Worm (Caenorhabditis elegans) whole organism, late embryonic: ENCODE data around the gene R01H2.7.
A peak's percentile ranks its signal among the peaks of the same experiment; 100 is the strongest.

Source experiments
- C08G9.2 ChIP-seq: sonication (generic microtip); optimal IDR thresholded peaks from 2 replicates; lab custom pipeline; 2016; ENCODE audit warnings: mild to moderate bottlenecking, missing genetic modification characterization, moderate library complexity, missing compliant biosample characterization
- C38D4.7 ChIP-seq: fragments of 200-800 bp; sonication (Bioruptor generic); optimal IDR thresholded peaks from 2 replicates; lab custom pipeline; 2018; ENCODE audit warnings: mild to moderate bottlenecking, missing genetic modification characterization, moderate library complexity, missing compliant biosample characterization
- F13H6.1 ChIP-seq: sonication (generic microtip); optimal IDR thresholded peaks from 2 replicates; lab custom pipeline; 2016; ENCODE audit warnings: missing genetic modification characterization, missing compliant biosample characterization
- K02D7.2 ChIP-seq: sonication (generic microtip); optimal IDR thresholded peaks from 2 replicates; lab custom pipeline; 2017; ENCODE audit warnings: mild to moderate bottlenecking, missing genetic modification characterization, missing compliant biosample characterization
- K09A11.1 ChIP-seq: sonication (generic microtip); optimal IDR thresholded peaks from 2 replicates; lab custom pipeline; 2017; ENCODE audit warnings: antibody characterized with exemption, mild to moderate bottlenecking, missing genetic modification characterization, missing compliant biosample characterization; ENCODE audit not compliant: insufficient read depth
- T23F11.4 ChIP-seq: fragments of 200-800 bp; sonication (Bioruptor generic); optimal IDR thresholded peaks from 2 replicates; lab custom pipeline; 2018; ENCODE audit warnings: mild to moderate bottlenecking, missing genetic modification characterization, missing compliant biosample characterization
- Y22D7AL.16 ChIP-seq: sonication (generic microtip); optimal IDR thresholded peaks from 2 replicates; lab custom pipeline; 2016; ENCODE audit warnings: missing genetic modification characterization, missing compliant biosample characterization
- ahr-1 ChIP-seq: sonication (generic microtip); optimal IDR thresholded peaks from 2 replicates; lab custom pipeline; 2016; ENCODE audit warnings: missing genetic modification characterization, missing compliant biosample characterization
- ama-1 ChIP-seq: fragments of 150-350 bp; optimal IDR thresholded peaks from 2 replicates; lab custom pipeline; 2014
- ceh-18 ChIP-seq: sonication (generic microtip); optimal IDR thresholded peaks from 2 replicates; lab custom pipeline; 2016; ENCODE audit warnings: missing genetic modification characterization, missing compliant biosample characterization
- ceh-22 ChIP-seq: sonication (generic microtip); optimal IDR thresholded peaks from 2 replicates; lab custom pipeline; 2017; ENCODE audit warnings: missing biosample characterization, missing genetic modification characterization
- ceh-30 ChIP-seq: fragments of 150-350 bp; optimal IDR thresholded peaks from 2 replicates; lab custom pipeline; 2014; ENCODE audit warnings: missing biosample characterization, missing genetic modification characterization
- ceh-34 ChIP-seq: sonication (generic microtip); optimal IDR thresholded peaks from 2 replicates; lab custom pipeline; 2016; ENCODE audit warnings: mild to moderate bottlenecking, missing genetic modification characterization, missing compliant biosample characterization
- ceh-48 ChIP-seq: sonication (generic microtip); optimal IDR thresholded peaks from 2 replicates; lab custom pipeline; 2016; ENCODE audit warnings: missing genetic modification characterization, inconsistent platforms, missing compliant biosample characterization
- ceh-9 ChIP-seq: sonication (generic microtip); optimal IDR thresholded peaks from 2 replicates; lab custom pipeline; 2016; ENCODE audit warnings: mild to moderate bottlenecking, missing genetic modification characterization, inconsistent platforms, missing compliant biosample characterization
- che-1 ChIP-seq: sonication (generic microtip); optimal IDR thresholded peaks from 2 replicates; lab custom pipeline; 2016; ENCODE audit warnings: mild to moderate bottlenecking, missing genetic modification characterization, missing compliant biosample characterization
- dve-1 ChIP-seq: sonication (generic microtip); optimal IDR thresholded peaks from 2 replicates; lab custom pipeline; 2017; ENCODE audit warnings: antibody characterized with exemption, mild to moderate bottlenecking, missing genetic modification characterization, missing compliant biosample characterization
- eyg-1 ChIP-seq: sonication (generic microtip); optimal IDR thresholded peaks from 2 replicates; lab custom pipeline; 2016; ENCODE audit warnings: missing genotype, missing genetic modification characterization, missing compliant biosample characterization
- fax-1 ChIP-seq: sonication (generic microtip); optimal IDR thresholded peaks from 2 replicates; lab custom pipeline; 2016; ENCODE audit warnings: missing genotype, missing genetic modification characterization, missing compliant biosample characterization
- fkh-6 ChIP-seq: sonication (generic microtip); optimal IDR thresholded peaks from 2 replicates; lab custom pipeline; 2016; ENCODE audit warnings: missing genetic modification characterization, missing compliant biosample characterization
- gmeb-2 ChIP-seq: sonication (generic microtip); optimal IDR thresholded peaks from 2 replicates; lab custom pipeline; 2016; ENCODE audit warnings: missing genetic modification characterization, inconsistent platforms, missing compliant biosample characterization
- hlh-13 ChIP-seq: fragments of 200-800 bp; sonication (Bioruptor generic); optimal IDR thresholded peaks from 2 replicates; lab custom pipeline; 2018; ENCODE audit warnings: mild to moderate bottlenecking, missing genetic modification characterization, missing compliant biosample characterization
- hlh-15 ChIP-seq: sonication (generic microtip); optimal IDR thresholded peaks from 2 replicates; lab custom pipeline; 2016; ENCODE audit warnings: missing genetic modification characterization, missing compliant biosample characterization
- hlh-8 ChIP-seq: sonication (generic microtip); optimal IDR thresholded peaks from 2 replicates; lab custom pipeline; 2016; ENCODE audit warnings: missing genotype, missing genetic modification characterization, missing compliant biosample characterization
- nfya-1 ChIP-seq: sonication (generic microtip); optimal IDR thresholded peaks from 2 replicates; lab custom pipeline; 2017; ENCODE audit warnings: missing genetic modification characterization, mild to moderate bottlenecking, missing compliant biosample characterization, antibody characterized with exemption, moderate library complexity
- nhr-232 ChIP-seq: sonication (generic microtip); optimal IDR thresholded peaks from 2 replicates; lab custom pipeline; 2016; ENCODE audit warnings: missing genetic modification characterization, missing compliant biosample characterization
- odd-2 ChIP-seq: sonication (generic microtip); optimal IDR thresholded peaks from 2 replicates; lab custom pipeline; 2017; ENCODE audit warnings: antibody characterized with exemption, mild to moderate bottlenecking, missing genetic modification characterization, missing compliant biosample characterization
- pag-3 ChIP-seq: sonication (generic microtip); optimal IDR thresholded peaks from 2 replicates; lab custom pipeline; 2016; ENCODE audit warnings: missing compliant biosample characterization, missing genetic modification characterization, borderline replicate concordance
- pax-1 ChIP-seq: fragments of 150-350 bp; optimal IDR thresholded peaks from 2 replicates; lab custom pipeline; 2014; ENCODE audit warnings: missing biosample characterization, missing genetic modification characterization
- pha-2 ChIP-seq: sonication (generic microtip); optimal IDR thresholded peaks from 2 replicates; lab custom pipeline; 2017; ENCODE audit warnings: mild to moderate bottlenecking, missing genetic modification characterization, missing compliant biosample characterization
- ref-2 ChIP-seq: sonication (generic microtip); optimal IDR thresholded peaks from 2 replicates; lab custom pipeline; 2016; ENCODE audit warnings: missing genetic modification characterization, missing compliant biosample characterization
- rnt-1 ChIP-seq: sonication (generic microtip); optimal IDR thresholded peaks from 2 replicates; lab custom pipeline; 2016; ENCODE audit warnings: missing genetic modification characterization, missing compliant biosample characterization
- sdc-2 ChIP-seq: sonication (generic microtip); optimal IDR thresholded peaks from 2 replicates; lab custom pipeline; 2016; ENCODE audit warnings: missing genotype, missing genetic modification characterization, missing compliant biosample characterization
- sox-4 ChIP-seq: sonication (generic microtip); optimal IDR thresholded peaks from 2 replicates; lab custom pipeline; 2017; ENCODE audit warnings: mild to moderate bottlenecking, missing genetic modification characterization, inconsistent platforms, missing compliant biosample characterization
- syd-9 ChIP-seq: sonication (generic microtip); optimal IDR thresholded peaks from 2 replicates; lab custom pipeline; 2016; ENCODE audit warnings: mild to moderate bottlenecking, missing genetic modification characterization, moderate library complexity, missing compliant biosample characterization
- unc-3 ChIP-seq, 2 experiments: fragments of 200-800 bp in 1 of 2; sonication (Bioruptor generic) in 1 of 2; sonication (generic microtip) in 1 of 2; conservative IDR thresholded peaks in 1 of 2; optimal IDR thresholded peaks in 1 of 2; 2 replicates each; pipeline versions ENCODE4 v1.3.6 to Lab custom; 2016 to 2022; ENCODE audit warnings: missing compliant biosample characterization in 2 of 2, missing genetic modification characterization in 2 of 2, missing genetic modification reagents in 1 of 2
- unc-42 ChIP-seq: sonication (generic microtip); optimal IDR thresholded peaks from 2 replicates; lab custom pipeline; 2016; ENCODE audit warnings: missing genotype, missing genetic modification characterization, missing compliant biosample characterization
- unc-55 ChIP-seq: sonication (generic microtip); optimal IDR thresholded peaks from 2 replicates; lab custom pipeline; 2017; ENCODE audit warnings: missing biosample characterization, missing genetic modification reagents, missing genetic modification characterization
- ztf-16 ChIP-seq: sonication (generic microtip); optimal IDR thresholded peaks from 2 replicates; lab custom pipeline; 2017; ENCODE audit warnings: missing genetic modification characterization, missing compliant biosample characterization

The R01H2.7 gene

DNA sequence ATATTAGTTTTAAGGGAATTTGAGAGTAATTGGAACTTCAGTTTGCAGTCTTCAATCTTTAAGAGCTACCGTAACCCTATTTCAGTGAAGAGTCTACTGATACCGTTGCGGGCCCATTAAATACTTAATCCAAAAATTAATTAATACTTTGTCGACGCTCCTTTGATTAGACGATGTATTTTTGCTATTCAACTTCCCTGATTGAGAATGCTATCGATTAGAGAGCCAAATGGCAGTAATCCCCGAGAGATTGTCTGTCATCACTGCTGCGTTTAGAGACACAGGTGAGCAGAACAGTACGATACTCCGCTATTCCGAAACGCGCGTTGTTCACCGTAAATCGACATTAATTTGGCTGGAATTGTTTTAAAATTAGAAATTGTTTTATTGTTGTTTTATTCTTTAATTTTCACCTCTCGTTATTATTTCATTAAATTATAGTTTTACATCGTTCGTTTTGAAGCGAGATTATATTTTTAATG is 24.3 kb downstream of the R01H2.7 start, which contains the start of gene rfl-1:
rfl-1 (plus strand) TSS at position 51 of the 482 bp plus-strand sequence.
- TF ChIP-seq nfya-1 (tag; lab: Kevin White, UChicago), result peak; percentile 37
- no peak for TF ChIP-seq eyg-1 (tag; lab: Kevin White, UChicago)
- no peak for TF ChIP-seq ceh-22 (tag; lab: Kevin White, UChicago)
- no peak for TF ChIP-seq ceh-9
- no peak for TF ChIP-seq ahr-1 (tag; lab: Kevin White, UChicago)
- TF ChIP-seq ceh-34 (tag; lab: Kevin White, UChicago), result no peak
- no peak for TF ChIP-seq fax-1
- no peak for TF ChIP-seq nhr-232
- peak; percentile 85 for TF ChIP-seq unc-42
- no peak for TF ChIP-seq hlh-13 (GFP tag; lab: Kevin White, UChicago)
- TF ChIP-seq ceh-48 (tag; lab: Kevin White, UChicago), result peak; percentile 6
- TF ChIP-seq syd-9 (tag; lab: Kevin White, UChicago), result no peak
- TF ChIP-seq fkh-6 (tag; lab: Kevin White, UChicago), result no peak
- no peak for TF ChIP-seq K09A11.1 (tag; lab: Kevin White, UChicago)
- no peak for TF ChIP-seq gmeb-2 (tag; lab: Kevin White, UChicago)
- TF ChIP-seq ama-1 (lab: Kevin White, UChicago), result no peak

ce11 chrIII:7020500-7020899 is 25.0 kb downstream of the R01H2.7 start, which contains the start of gene col-8:
TSS of gene col-8 (minus strand) at chrIII:7020600.
- TF ChIP-seq pag-3 (tag; lab: Kevin White, UChicago), result no peak
- no peak for TF ChIP-seq sdc-2
- TF ChIP-seq ref-2, result no peak
- no peak for TF ChIP-seq hlh-8 (tag; lab: Kevin White, UChicago)
- no peak for TF ChIP-seq T23F11.4 (GFP tag; lab: Kevin White, UChicago)
- no peak for TF ChIP-seq ceh-22 (tag; lab: Kevin White, UChicago)
- no peak for TF ChIP-seq Y22D7AL.16 (tag; lab: Kevin White, UChicago)
- no peak for TF ChIP-seq ceh-48 (tag; lab: Kevin White, UChicago)
- TF ChIP-seq hlh-15 (tag; lab: Kevin White, UChicago), result no peak
- no peak for TF ChIP-seq hlh-13 (GFP tag; lab: Kevin White, UChicago)
- TF ChIP-seq sox-4, result no peak
- no peak for TF ChIP-seq ceh-34 (tag; lab: Kevin White, UChicago)
- no peak for TF ChIP-seq C08G9.2 (tag; lab: Kevin White, UChicago)
- TF ChIP-seq C38D4.7 (GFP tag; lab: Kevin White, UChicago), result no peak

DNA sequence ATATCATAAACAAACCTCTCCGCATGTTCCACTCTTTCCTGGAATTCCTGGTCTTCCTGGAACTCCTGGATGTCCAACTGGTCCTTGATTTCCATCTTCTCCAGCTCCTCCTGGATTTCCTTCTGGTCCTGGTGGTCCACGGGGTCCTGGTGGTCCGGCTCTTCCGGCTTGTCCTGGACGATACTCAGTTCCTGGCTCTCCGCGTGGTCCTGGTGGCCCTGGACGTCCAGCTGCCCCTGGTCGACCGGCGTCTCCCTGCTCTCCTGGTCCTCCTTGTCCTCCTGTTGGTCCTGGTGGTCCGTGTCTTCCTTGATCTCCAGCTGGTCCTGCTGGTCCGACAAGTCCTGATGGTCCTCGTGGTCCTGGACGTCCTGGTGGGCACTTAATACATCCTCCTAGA is 25.8 kb downstream of the R01H2.7 start:
- TF ChIP-seq T23F11.4 (GFP tag; lab: Kevin White, UChicago), result no peak
- TF ChIP-seq pha-2 (tag; lab: Kevin White, UChicago), result no peak
- no peak for TF ChIP-seq F13H6.1 (tag; lab: Kevin White, UChicago)
- TF ChIP-seq ref-2, result no peak
- TF ChIP-seq C08G9.2 (tag; lab: Kevin White, UChicago), result no peak
- no peak for TF ChIP-seq ceh-18 (tag; lab: Kevin White, UChicago)
- no peak for TF ChIP-seq pax-1 (tag; lab: Kevin White, UChicago)
- TF ChIP-seq unc-55 (GFP tag; lab: Kevin White, UChicago), result no peak
- TF ChIP-seq hlh-8 (tag; lab: Kevin White, UChicago), result no peak
- TF ChIP-seq odd-2 (tag; lab: Kevin White, UChicago), result no peak
- no peak for TF ChIP-seq ceh-30 (tag; lab: Kevin White, UChicago)
- TF ChIP-seq fkh-6 (tag; lab: Kevin White, UChicago), result no peak
- TF ChIP-seq ztf-16, result no peak
- TF ChIP-seq unc-3 (GFP tag; conservative IDR thresholded peaks at IDR 0.05; lab: Robert Waterston, UW), result no peak
- TF ChIP-seq unc-3 (tag; optimal IDR thresholded peaks at IDR 0.05; lab: Kevin White, UChicago), result no peak
- no peak for TF ChIP-seq rnt-1 (tag; lab: Kevin White, UChicago)
- no peak for TF ChIP-seq che-1 (tag; lab: Kevin White, UChicago)
- no peak for TF ChIP-seq K02D7.2 (tag; lab: Kevin White, UChicago)
- no peak for TF ChIP-seq dve-1 (tag; lab: Kevin White, UChicago)
